Fruit fly (Drosophila melanogaster) whole organism, embryonic: ENCODE measurements around the gene CG40813.
"Not testable (repeated sequence)": the region's sequence is repeated elsewhere in the genome, so short reads cannot be mapped to it uniquely, and the experiment has no call there.

Experiments used
- Bdp1 ChIP-seq: fragments of 200-800 bp; sonication (Bioruptor generic); optimal IDR thresholded peaks from 3 replicates; lab custom pipeline; 2016; ENCODE audit warnings: missing biosample characterization, missing genetic modification characterization
- CG11560 ChIP-seq: fragments of 200-800 bp; sonication (Bioruptor generic); IDR thresholded peaks from 3 replicates; pipeline ENCODE4 v1.3.6; 2022; ENCODE audit warnings: missing biosample characterization, missing genetic modification characterization
- CG12769 ChIP-seq: fragments of 200-800 bp; sonication (Bioruptor generic); optimal IDR thresholded peaks from 2 replicates; lab custom pipeline; 2019; ENCODE audit warnings: missing biosample characterization, mild to moderate bottlenecking, missing genetic modification characterization, moderate library complexity
- CG31365 ChIP-seq: fragments of 200-800 bp; sonication (Bioruptor generic); optimal IDR thresholded peaks from 2 replicates; lab custom pipeline; 2018; ENCODE audit warnings: missing biosample characterization, mild to moderate bottlenecking, missing genetic modification characterization
- CG33557 ChIP-seq: fragments of 200-800 bp; sonication (Bioruptor generic); optimal IDR thresholded peaks from 2 replicates; lab custom pipeline; 2019; ENCODE audit warnings: missing biosample characterization, mild to moderate bottlenecking, missing genetic modification characterization, moderate library complexity
- CG34422 ChIP-seq: fragments of 200-800 bp; sonication (Bioruptor generic); IDR thresholded peaks from 3 replicates; pipeline ENCODE4 v1.3.6; 2022; ENCODE audit warnings: missing biosample characterization, missing genetic modification characterization
- CG4404 ChIP-seq: fragments of 200-800 bp; sonication (Bioruptor generic); IDR thresholded peaks from 2 replicates; pipeline ENCODE4 v1.3.6; 2022; ENCODE audit warnings: missing biosample characterization, missing genetic modification characterization
- CG5180 ChIP-seq: fragments of 200-800 bp; sonication (Bioruptor generic); optimal IDR thresholded peaks from 3 replicates; lab custom pipeline; 2017; ENCODE audit warnings: missing biosample characterization, missing genetic modification characterization, mild to moderate bottlenecking, moderate library complexity, missing genetic modification reagents
- CG6689 ChIP-seq: fragments of 200-800 bp; sonication (Bioruptor generic); IDR thresholded peaks from 2 replicates; pipeline ENCODE4 v1.3.6; 2022; ENCODE audit warnings: missing biosample characterization, missing genetic modification characterization
- CG6791 ChIP-seq: fragments of 200-800 bp; sonication (Bioruptor generic); IDR thresholded peaks from 3 replicates; pipeline ENCODE4 v1.3.6; 2022; ENCODE audit warnings: missing biosample characterization, missing genetic modification characterization; ENCODE audit not compliant: partially characterized antibody
- CG8944 ChIP-seq: fragments of 200-800 bp; sonication (Bioruptor generic); optimal IDR thresholded peaks from 3 replicates; lab custom pipeline; 2016; ENCODE audit warnings: missing biosample characterization, missing genetic modification characterization
- CG9215 ChIP-seq: fragments of 200-800 bp; sonication (Bioruptor generic); IDR thresholded peaks from 2 replicates; pipeline ENCODE4 v1.3.6; 2022; ENCODE audit warnings: missing biosample characterization, missing genetic modification characterization
- D ChIP-seq, 2 experiments: fragments of 200-800 bp in 1 of 2; fragments of >200 bp in 1 of 2; sonication (Bioruptor generic) in 1 of 2; optimal IDR thresholded peaks; 2 replicates in 1 of 2; 3 replicates in 1 of 2; lab custom pipeline; 2017; ENCODE audit warnings: mild to moderate bottlenecking in 1 of 2, missing biosample characterization in 1 of 2, missing genetic modification characterization in 1 of 2, missing genetic modification reagents in 1 of 2
- PHDP ChIP-seq: fragments of 200-800 bp; sonication (Bioruptor generic); optimal IDR thresholded peaks from 3 replicates; lab custom pipeline; 2018; ENCODE audit warnings: missing biosample characterization, mild to moderate bottlenecking, missing genetic modification characterization, moderate library complexity
- Vsx1 ChIP-seq: fragments of 200-800 bp; sonication (Bioruptor generic); optimal IDR thresholded peaks from 2 replicates; lab custom pipeline; 2017; ENCODE audit warnings: missing biosample characterization, mild to moderate bottlenecking, missing genetic modification characterization, missing genetic modification reagents
- esg ChIP-seq: fragments of 200-800 bp; sonication (Bioruptor generic); conservative IDR thresholded peaks from 2 replicates; pipeline ENCODE4 v1.3.6; 2022; ENCODE audit warnings: missing biosample characterization, missing genetic modification characterization
- hbn ChIP-seq: fragments of 200-800 bp; sonication (Bioruptor generic); IDR thresholded peaks from 2 replicates; pipeline ENCODE4 v1.3.6; 2022; ENCODE audit warnings: missing biosample characterization, missing genetic modification characterization; ENCODE audit not compliant: partially characterized antibody
- kay ChIP-seq: fragments of 200-800 bp; sonication (Bioruptor generic); optimal IDR thresholded peaks from 2 replicates; lab custom pipeline; 2016; ENCODE audit warnings: missing biosample characterization, missing genetic modification characterization
- lov ChIP-seq, 2 experiments: fragments of 200-800 bp in 1 of 2; fragments of >200 bp in 1 of 2; sonication (Bioruptor generic) in 1 of 2; IDR thresholded peaks in 1 of 2; optimal IDR thresholded peaks in 1 of 2; 2 replicates in 1 of 2; 3 replicates in 1 of 2; pipeline versions ENCODE4 v1.3.6 to Lab custom; 2017 to 2022; ENCODE audit warnings: missing biosample characterization in 1 of 2, missing genetic modification characterization in 1 of 2
- rib ChIP-seq: fragments of 200-800 bp; sonication (Bioruptor generic); IDR thresholded peaks from 2 replicates; pipeline ENCODE4 v1.3.6; 2022; ENCODE audit warnings: missing biosample characterization, missing genetic modification characterization
- sc ChIP-seq, 3 experiments: fragments of >200 bp in 2 of 3; fragments of 200-800 bp in 1 of 3; sonication (Bioruptor generic) in 1 of 3; optimal IDR thresholded peaks; 2 replicates in 2 of 3; 3 replicates in 1 of 3; lab custom pipeline; 2017; ENCODE audit warnings: mild to moderate bottlenecking in 1 of 3, missing biosample characterization in 1 of 3, missing genetic modification characterization in 1 of 3, missing genetic modification reagents in 1 of 3
- shn ChIP-seq: fragments of 200-800 bp; sonication (Bioruptor generic); optimal IDR thresholded peaks from 3 replicates; lab custom pipeline; 2016; ENCODE audit warnings: missing biosample characterization, missing genetic modification characterization
- sqz ChIP-seq: fragments of 200-800 bp; sonication (Bioruptor generic); optimal IDR thresholded peaks from 3 replicates; lab custom pipeline; 2018; ENCODE audit warnings: missing biosample characterization, mild to moderate bottlenecking, missing genetic modification characterization
- z ChIP-seq: fragments of 200-800 bp; sonication (Bioruptor generic); IDR thresholded peaks from 3 replicates; pipeline ENCODE4 v1.3.6; 2022; ENCODE audit warnings: missing biosample characterization, missing genetic modification characterization

Gene CG40813

DNA sequence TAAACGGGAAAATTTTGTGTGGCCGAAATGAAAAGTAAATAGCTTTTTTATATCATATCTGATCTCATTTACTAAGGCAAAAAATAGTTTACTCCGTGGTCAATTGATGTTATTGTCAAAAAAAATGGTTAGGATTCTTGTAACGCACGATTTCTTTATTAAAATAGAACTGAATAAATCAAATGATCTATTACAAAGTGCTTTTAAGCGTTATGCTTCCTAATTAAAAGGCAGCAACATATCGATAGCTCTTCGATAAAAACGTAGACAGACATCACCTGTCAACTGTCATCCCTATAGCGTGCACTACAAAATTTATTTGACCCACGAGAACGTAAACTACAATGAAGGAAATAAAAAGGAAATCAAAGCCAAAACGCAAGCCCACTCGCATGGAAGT lies at the start of gene CG40813:
Gene CG40813 (plus strand): TSS at position 301 of the 400 bp plus-strand sequence.
- not testable (repeated sequence) for TF ChIP-seq CG31365 (tag; lab: Kevin White, UChicago); shn (GFP tag; lab: Kevin White, UChicago); CG12769

DNA sequence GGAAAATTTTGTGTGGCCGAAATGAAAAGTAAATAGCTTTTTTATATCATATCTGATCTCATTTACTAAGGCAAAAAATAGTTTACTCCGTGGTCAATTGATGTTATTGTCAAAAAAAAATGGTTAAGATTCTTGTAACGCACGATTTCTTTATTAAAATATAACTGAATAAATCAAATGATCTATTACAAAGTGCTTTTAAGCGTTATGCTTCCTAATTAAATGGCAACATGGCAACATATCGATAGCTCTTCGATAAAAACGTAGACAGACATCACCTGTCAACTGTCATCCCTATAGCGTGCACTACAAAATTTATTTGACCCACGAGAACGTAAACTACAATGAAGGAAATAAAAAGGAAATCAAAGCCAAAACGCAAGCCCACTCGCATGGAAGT lies 4.6 kb downstream of the CG40813 start, which contains the start of gene CG46504:
Gene CG46504 (plus strand): TSS at position 301 of the 400 bp plus-strand sequence.
- not testable (repeated sequence) for TF ChIP-seq CG9215 (GFP tag; lab: Robert Waterston, UW); Bdp1 (GFP tag; lab: Kevin White, UChicago); z (GFP tag; lab: Robert Waterston, UW)

DNA sequence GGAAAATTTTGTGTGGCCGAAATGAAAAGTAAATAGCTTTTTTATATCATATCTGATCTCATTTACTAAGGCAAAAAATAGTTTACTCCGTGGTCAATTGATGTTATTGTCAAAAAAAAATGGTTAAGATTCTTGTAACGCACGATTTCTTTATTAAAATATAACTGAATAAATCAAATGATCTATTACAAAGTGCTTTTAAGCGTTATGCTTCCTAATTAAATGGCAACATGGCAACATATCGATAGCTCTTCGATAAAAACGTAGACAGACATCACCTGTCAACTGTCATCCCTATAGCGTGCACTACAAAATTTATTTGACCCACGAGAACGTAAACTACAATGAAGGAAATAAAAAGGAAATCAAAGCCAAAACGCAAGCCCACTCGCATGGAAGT lies 9.7 kb downstream of the CG40813 start, which contains the start of gene CG46505:
Gene CG46505 (plus strand): TSS at position 301 of the 400 bp plus-strand sequence.
- not testable (repeated sequence) for TF ChIP-seq CG6791, CG34422, CG6689 (GFP tag; lab: Robert Waterston, UW)

DNA sequence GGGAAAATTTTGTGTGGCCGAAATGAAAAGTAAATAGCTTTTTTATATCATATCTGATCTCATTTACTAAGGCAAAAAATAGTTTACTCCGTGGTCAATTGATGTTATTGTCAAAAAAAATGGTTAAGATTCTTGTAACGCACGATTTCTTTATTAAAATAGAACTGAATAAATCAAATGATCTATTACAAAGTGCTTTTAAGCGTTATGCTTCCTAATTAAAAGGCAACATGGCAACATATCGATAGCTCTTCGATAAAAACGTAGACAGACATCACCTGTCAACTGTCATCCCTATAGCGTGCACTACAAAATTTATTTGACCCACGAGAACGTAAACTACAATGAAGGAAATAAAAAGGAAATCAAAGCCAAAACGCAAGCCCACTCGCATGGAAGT lies 14.7 kb downstream of the CG40813 start, which contains the start of gene CG46506:
Gene CG46506 (plus strand): TSS at position 301 of the 400 bp plus-strand sequence.
- TF ChIP-seq sqz (GFP tag; lab: Kevin White, UChicago); sc (optimal IDR thresholded peaks at IDR 0.05; lab: Kevin White, UChicago); sc (GFP tag; optimal IDR thresholded peaks at IDR 0.05; lab: Kevin White, UChicago); CG4404 (GFP tag; lab: Robert Waterston, UW): not testable (repeated sequence)

DNA sequence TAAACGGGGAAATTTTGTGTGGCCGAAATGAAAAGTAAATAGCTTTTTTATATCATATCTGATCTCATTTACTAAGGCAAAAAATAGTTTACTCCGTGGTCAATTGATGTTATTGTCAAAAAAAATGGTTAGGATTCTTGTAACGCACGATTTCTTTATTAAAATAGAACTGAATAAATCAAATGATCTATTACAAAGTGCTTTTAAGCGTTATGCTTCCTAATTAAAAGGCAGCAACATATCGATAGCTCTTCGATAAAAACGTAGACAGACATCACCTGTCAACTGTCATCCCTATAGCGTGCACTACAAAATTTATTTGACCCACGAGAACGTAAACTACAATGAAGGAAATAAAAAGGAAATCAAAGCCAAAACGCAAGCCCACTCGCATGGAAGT lies 19.8 kb downstream of the CG40813 start, which contains the start of gene CG46507:
Gene CG46507 (plus strand): TSS at position 301 of the 400 bp plus-strand sequence.
- not testable (repeated sequence) for TF ChIP-seq rib (GFP tag; lab: Robert Waterston, UW); CG5180; CG33557 (GFP tag; lab: Kevin White, UChicago)

DNA sequence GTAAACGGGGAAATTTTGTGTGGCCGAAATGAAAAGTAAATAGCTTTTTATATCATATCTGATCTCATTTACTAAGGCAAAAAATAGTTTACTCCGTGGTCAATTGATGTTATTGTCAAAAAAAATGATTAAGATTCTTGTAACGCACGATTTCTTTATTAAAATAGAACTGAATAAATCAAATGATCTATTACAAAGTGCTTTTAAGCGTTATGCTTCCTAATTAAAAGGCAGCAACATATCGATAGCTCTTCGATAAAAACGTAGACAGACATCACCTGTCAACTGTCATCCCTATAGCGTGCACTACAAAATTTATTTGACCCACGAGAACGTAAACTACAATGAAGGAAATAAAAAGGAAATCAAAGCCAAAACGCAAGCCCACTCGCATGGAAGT lies 24.5 kb downstream of the CG40813 start, which contains the start of gene CG46508:
Gene CG46508 (plus strand): TSS at position 301 of the 400 bp plus-strand sequence.
- TF ChIP-seq lov (optimal IDR thresholded peaks at IDR 0.05; lab: Kevin White, UChicago); lov (GFP tag; IDR thresholded peaks at IDR 0.05; lab: Robert Waterston, UW); kay (GFP tag; lab: Kevin White, UChicago); CG11560 (tag; lab: Robert Waterston, UW): not testable (repeated sequence)
- TF ChIP-seq, all 482 proteins: peak for 0; not testable (repeated sequence) for 482

DNA sequence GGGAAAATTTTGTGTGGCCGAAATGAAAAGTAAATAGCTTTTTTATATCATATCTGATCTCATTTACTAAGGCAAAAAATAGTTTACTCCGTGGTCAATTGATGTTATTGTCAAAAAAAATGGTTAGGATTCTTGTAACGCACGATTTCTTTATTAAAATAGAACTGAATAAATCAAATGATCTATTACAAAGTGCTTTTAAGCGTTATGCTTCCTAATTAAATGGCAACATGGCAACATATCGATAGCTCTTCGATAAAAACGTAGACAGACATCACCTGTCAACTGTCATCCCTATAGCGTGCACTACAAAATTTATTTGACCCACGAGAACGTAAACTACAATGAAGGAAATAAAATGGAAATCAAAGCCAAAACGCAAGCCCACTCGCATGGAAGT lies 29.5 kb downstream of the CG40813 start, which contains the start of gene CG46509:
Gene CG46509 (plus strand): TSS at position 301 of the 400 bp plus-strand sequence.
- not testable (repeated sequence) for TF ChIP-seq PHDP (tag; lab: Kevin White, UChicago); esg (GFP tag; lab: Robert Waterston, UW); hbn (GFP tag; lab: Robert Waterston, UW)

DNA sequence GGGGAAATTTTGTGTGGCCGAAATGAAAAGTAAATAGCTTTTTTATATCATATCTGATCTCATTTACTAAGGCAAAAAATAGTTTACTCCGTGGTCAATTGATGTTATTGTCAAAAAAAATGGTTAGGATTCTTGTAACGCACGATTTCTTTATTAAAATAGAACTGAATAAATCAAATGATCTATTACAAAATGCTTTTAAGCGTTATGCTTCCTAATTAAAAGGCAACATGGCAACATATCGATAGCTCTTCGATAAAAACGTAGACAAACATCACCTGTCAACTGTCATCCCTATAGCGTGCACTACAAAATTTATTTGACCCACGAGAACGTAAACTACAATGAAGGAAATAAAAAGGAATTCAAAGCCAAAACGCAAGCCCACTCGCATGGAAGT lies 34.3 kb downstream of the CG40813 start, which contains the start of gene CG46510:
Gene CG46510 (plus strand): TSS at position 301 of the 400 bp plus-strand sequence.
- not testable (repeated sequence) for TF ChIP-seq D (optimal IDR thresholded peaks at IDR 0.05; lab: Kevin White, UChicago); D (GFP tag; optimal IDR thresholded peaks at IDR 0.05; lab: Kevin White, UChicago); CG8944 (GFP tag; lab: Kevin White, UChicago); Vsx1 (GFP tag; lab: Kevin White, UChicago)
- TF ChIP-seq, all 482 proteins: peak for 0; not testable (repeated sequence) for 482
